Fruit fly (Drosophila melanogaster) whole organism, embryonic: ENCODE data around the gene Mad.

Experiments
- Awh ChIP-seq: fragments of 200-800 bp; sonication (Bioruptor generic); IDR thresholded peaks from 2 replicates; pipeline ENCODE4, ENCODE4 v1.3.6; 2022; ENCODE audit warnings: missing biosample characterization, missing genetic modification characterization
- CG10267 ChIP-seq: fragments of 200-800 bp; sonication (Bioruptor generic); optimal IDR thresholded peaks from 2 replicates; lab custom pipeline; 2018; ENCODE audit warnings: missing biosample characterization, mild to moderate bottlenecking, missing genetic modification characterization, moderate library complexity
- CG12659 ChIP-seq: fragments of 200-800 bp; sonication (Bioruptor generic); optimal IDR thresholded peaks from 3 replicates; lab custom pipeline; 2017; ENCODE audit warnings: mild to moderate bottlenecking, missing biosample characterization, missing genetic modification reagents, missing genetic modification characterization
- CG13287 ChIP-seq: fragments of 200-800 bp; sonication (Bioruptor generic); IDR thresholded peaks from 2 replicates; pipeline ENCODE4 v1.3.6; 2022; ENCODE audit warnings: missing biosample characterization, missing genetic modification characterization; ENCODE audit not compliant: partially characterized antibody
- CG1603 ChIP-seq: fragments of 200-800 bp; sonication (Bioruptor generic); optimal IDR thresholded peaks from 2 replicates; lab custom pipeline; 2019; ENCODE audit warnings: missing biosample characterization, mild to moderate bottlenecking, missing genetic modification characterization, moderate library complexity
- CG16813 ChIP-seq: fragments of 200-800 bp; sonication (Bioruptor generic); IDR thresholded peaks from 3 replicates; pipeline ENCODE4 v1.3.6; 2022; ENCODE audit warnings: missing biosample characterization, missing genetic modification characterization; ENCODE audit not compliant: partially characterized antibody
- CG17186 ChIP-seq: fragments of 200-800 bp; sonication (Bioruptor generic); optimal IDR thresholded peaks from 3 replicates; lab custom pipeline; 2017; ENCODE audit warnings: missing biosample characterization, missing genetic modification reagents, missing genetic modification characterization
- CG2116 ChIP-seq: fragments of 200-800 bp; sonication (Bioruptor generic); optimal IDR thresholded peaks from 3 replicates; lab custom pipeline; 2018; ENCODE audit warnings: missing biosample characterization, mild to moderate bottlenecking, missing genetic modification characterization
- CG30020 ChIP-seq: fragments of 200-800 bp; optimal IDR thresholded peaks from 2 replicates; lab custom pipeline; 2019; ENCODE audit warnings: missing biosample characterization, mild to moderate bottlenecking, missing genetic modification characterization, moderate library complexity
- CG3163 ChIP-seq: fragments of 200-800 bp; sonication (Bioruptor generic); optimal IDR thresholded peaks from 3 replicates; lab custom pipeline; 2016; ENCODE audit warnings: missing biosample characterization, missing genetic modification characterization
- CG4617 ChIP-seq: fragments of 200-800 bp; sonication (Bioruptor generic); optimal IDR thresholded peaks from 3 replicates; lab custom pipeline; 2016; ENCODE audit warnings: missing biosample characterization, missing genetic modification characterization, borderline replicate concordance
- CG6254 ChIP-seq: fragments of 200-800 bp; sonication (Bioruptor generic); optimal IDR thresholded peaks from 3 replicates; lab custom pipeline; 2017; ENCODE audit warnings: mild to moderate bottlenecking, missing biosample characterization, missing genetic modification reagents, missing genetic modification characterization
- CG8290 ChIP-seq, 3 experiments: fragments of 200-800 bp; sonication (Bioruptor generic); optimal IDR thresholded peaks; 2 replicates each; lab custom pipeline; 2016 to 2019; ENCODE audit warnings: missing biosample characterization in 3 of 3, missing genetic modification characterization in 3 of 3, mild to moderate bottlenecking in 2 of 3, moderate library complexity in 1 of 3
- CG9215 ChIP-seq: fragments of 200-800 bp; sonication (Bioruptor generic); IDR thresholded peaks from 2 replicates; pipeline ENCODE4 v1.3.6; 2022; ENCODE audit warnings: missing biosample characterization, missing genetic modification characterization
- CG9437 ChIP-seq: fragments of 200-800 bp; sonication (Bioruptor generic); optimal IDR thresholded peaks from 2 replicates; lab custom pipeline; 2018; ENCODE audit warnings: missing biosample characterization, mild to moderate bottlenecking, missing genetic modification characterization
- D19B ChIP-seq: fragments of 200-800 bp; sonication (Bioruptor generic); optimal IDR thresholded peaks from 2 replicates; lab custom pipeline; 2017; ENCODE audit warnings: missing biosample characterization, mild to moderate bottlenecking, missing genetic modification characterization
- Dp ChIP-seq: fragments of 200-800 bp; sonication (Bioruptor generic); optimal IDR thresholded peaks from 2 replicates; lab custom pipeline; 2018; ENCODE audit warnings: missing biosample characterization, mild to moderate bottlenecking, missing genetic modification characterization, moderate library complexity
- Dref ChIP-seq: fragments of 200-800 bp; sonication (Bioruptor generic); IDR thresholded peaks from 2 replicates; pipeline ENCODE4 v1.3.6; 2022; ENCODE audit warnings: missing biosample characterization, missing genetic modification characterization
- E2f2 ChIP-seq: fragments of 200-800 bp; sonication (Bioruptor generic); IDR thresholded peaks from 2 replicates; pipeline ENCODE4 v1.3.6; 2022; ENCODE audit warnings: missing biosample characterization, missing genetic modification characterization
- Gug ChIP-seq: fragments of 200-800 bp; sonication (Bioruptor generic); IDR thresholded peaks from 4 replicates; pipeline ENCODE4 v1.3.6; 2022; ENCODE audit warnings: missing biosample characterization, missing genetic modification characterization
- HLH4C ChIP-seq: fragments of 200-800 bp; sonication (Bioruptor generic); IDR thresholded peaks from 3 replicates; pipeline ENCODE4 v1.3.6; 2022; ENCODE audit warnings: missing biosample characterization, missing genetic modification characterization; ENCODE audit not compliant: partially characterized antibody
- MBD-R2 ChIP-seq: fragments of 200-800 bp; sonication (Bioruptor generic); IDR thresholded peaks from 2 replicates; pipeline ENCODE4 v1.3.6; 2022; ENCODE audit warnings: missing biosample characterization, missing genetic modification characterization
- MTF-1 ChIP-seq: fragments of 200-800 bp; sonication (Bioruptor generic); optimal IDR thresholded peaks from 2 replicates; lab custom pipeline; 2018; ENCODE audit warnings: missing biosample characterization, mild to moderate bottlenecking, missing genetic modification characterization, borderline replicate concordance
- Med ChIP-seq: fragments of 200-800 bp; sonication (Bioruptor generic); peaks from one replicate; lab custom pipeline; 2016; ENCODE audit warnings: missing biosample characterization, missing genetic modification characterization, mild to moderate bottlenecking, inconsistent platforms, moderate library complexity
- Mrtf ChIP-seq: fragments of 200-800 bp; sonication (Bioruptor generic); IDR thresholded peaks from 3 replicates; pipeline ENCODE4 v1.3.6; 2022; ENCODE audit warnings: missing biosample characterization, missing genetic modification characterization
- NfI ChIP-seq: fragments of 200-800 bp; sonication (Bioruptor generic); optimal IDR thresholded peaks from 3 replicates; lab custom pipeline; 2018; ENCODE audit warnings: missing biosample characterization, mild to moderate bottlenecking, missing genetic modification characterization, moderate library complexity
- Optix ChIP-seq: fragments of 200-800 bp; sonication (Bioruptor generic); IDR thresholded peaks from 3 replicates; pipeline ENCODE4 v1.3.6; 2022; ENCODE audit warnings: missing biosample characterization, missing genetic modification characterization
- Side ChIP-seq: fragments of 200-800 bp; sonication (Bioruptor generic); optimal IDR thresholded peaks from 2 replicates; lab custom pipeline; 2016; ENCODE audit warnings: missing biosample characterization, missing genetic modification characterization
- YL-1 ChIP-seq: fragments of 200-800 bp; sonication (Bioruptor generic); optimal IDR thresholded peaks from 3 replicates; lab custom pipeline; 2017; ENCODE audit warnings: missing biosample characterization, mild to moderate bottlenecking, missing genetic modification characterization
- amos ChIP-seq: fragments of 200-800 bp; sonication (Bioruptor generic); IDR thresholded peaks from 2 replicates; pipeline ENCODE4 v1.3.6; 2022; ENCODE audit warnings: missing biosample characterization, missing genetic modification characterization; ENCODE audit not compliant: partially characterized antibody
- cad ChIP-seq: fragments of >200 bp; optimal IDR thresholded peaks from 2 replicates; lab custom pipeline; 2017; ENCODE audit warnings: missing biosample characterization, missing genetic modification characterization
- crp ChIP-seq, 2 experiments: fragments of 200-800 bp; sonication (Bioruptor generic); optimal IDR thresholded peaks; 2 replicates in 1 of 2; 3 replicates in 1 of 2; lab custom pipeline; 2017; ENCODE audit warnings: missing biosample characterization in 2 of 2, missing genetic modification characterization in 2 of 2, mild to moderate bottlenecking in 1 of 2, moderate library complexity in 1 of 2
- eve ChIP-seq, 2 experiments: fragments of >200 bp; optimal IDR thresholded peaks; 2 replicates each; lab custom pipeline; 2017; ENCODE audit warnings: missing biosample characterization in 2 of 2, missing genetic modification characterization in 2 of 2
- lbe ChIP-seq: fragments of 200-800 bp; sonication (Bioruptor generic); optimal IDR thresholded peaks from 2 replicates; lab custom pipeline; 2016; ENCODE audit warnings: missing biosample characterization, mild to moderate bottlenecking, missing genetic modification characterization
- pzg ChIP-seq: fragments of 200-800 bp; sonication (Bioruptor generic); optimal IDR thresholded peaks from 3 replicates; lab custom pipeline; 2018; ENCODE audit warnings: missing biosample characterization, mild to moderate bottlenecking, missing genetic modification characterization, moderate library complexity
- sens ChIP-seq: fragments of 200-800 bp; sonication (Bioruptor generic); peaks from one replicate; lab custom pipeline; 2016; ENCODE audit warnings: missing biosample characterization, missing genetic modification characterization
- sim ChIP-seq: fragments of 200-800 bp; sonication (Bioruptor generic); IDR thresholded peaks from 2 replicates; pipeline ENCODE4 v1.3.6; 2022; ENCODE audit warnings: missing biosample characterization, missing genetic modification characterization
- stwl ChIP-seq: fragments of 200-800 bp; sonication (Bioruptor generic); optimal IDR thresholded peaks from 3 replicates; lab custom pipeline; 2018; ENCODE audit warnings: missing biosample characterization, mild to moderate bottlenecking, missing genetic modification characterization, moderate library complexity
- tin ChIP-seq: fragments of 200-800 bp; sonication (Bioruptor generic); optimal IDR thresholded peaks from 3 replicates; lab custom pipeline; 2016; ENCODE audit warnings: missing biosample characterization, missing genetic modification characterization
- tll ChIP-seq, 2 experiments: fragments of 200-800 bp in 1 of 2; fragments of >200 bp in 1 of 2; sonication (Bioruptor generic) in 1 of 2; optimal IDR thresholded peaks; 2 replicates each; lab custom pipeline; 2017 to 2019; ENCODE audit warnings: missing biosample characterization in 2 of 2, missing genetic modification characterization in 2 of 2, mild to moderate bottlenecking in 1 of 2, moderate library complexity in 1 of 2
- trem ChIP-seq: fragments of 200-800 bp; optimal IDR thresholded peaks from 3 replicates; lab custom pipeline; 2019; ENCODE audit warnings: missing biosample characterization, mild to moderate bottlenecking, missing genetic modification characterization, moderate library complexity
- tx ChIP-seq: fragments of 200-800 bp; sonication (Bioruptor generic); optimal IDR thresholded peaks from 2 replicates; lab custom pipeline; 2016; ENCODE audit warnings: missing biosample characterization, missing genetic modification characterization
- zen2 ChIP-seq: fragments of 200-800 bp; sonication (Bioruptor generic); IDR thresholded peaks from 3 replicates; pipeline ENCODE4 v1.3.6; 2022; ENCODE audit warnings: missing biosample characterization, missing genetic modification characterization; ENCODE audit not compliant: partially characterized antibody

The Mad gene

DNA sequence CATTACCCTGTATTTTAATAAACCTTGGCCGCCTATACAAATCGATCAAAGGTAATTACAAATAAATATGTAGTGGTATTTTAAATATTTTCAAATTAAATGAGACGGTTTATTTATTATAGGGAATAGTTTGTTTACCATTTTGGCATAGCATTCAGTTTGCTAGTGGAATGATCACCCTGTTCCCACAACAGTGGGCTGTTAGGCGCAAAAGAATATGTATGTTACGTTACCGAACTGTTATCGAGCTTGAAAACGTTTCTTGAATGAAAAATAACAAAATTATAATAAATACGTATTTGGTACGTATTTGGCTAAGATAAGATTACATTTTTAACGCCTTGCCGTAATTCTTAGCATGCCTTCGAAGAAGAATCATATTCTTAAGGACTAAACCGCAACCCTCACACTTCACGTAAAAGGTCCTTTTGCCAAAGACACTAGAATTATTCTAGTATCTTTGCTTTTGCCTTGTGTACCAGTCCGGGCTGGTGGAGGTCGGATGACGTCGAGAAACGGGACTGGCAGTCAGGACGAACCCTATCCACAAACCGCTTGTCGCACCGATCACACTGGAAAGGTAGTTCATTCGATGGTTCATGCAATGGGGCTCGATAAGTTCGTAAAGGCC lies 11.6 kb upstream of the Mad start, which contains the start of gene CG44002:
Gene CG44002, minus strand, starts transcription at position 144 of the 631 bp plus-strand sequence.
- TF ChIP-seq tll (GFP tag; optimal IDR thresholded peaks at IDR 0.05; lab: Kevin White, UChicago) (no peak), CG9215 (no peak), Dref (GFP tag; lab: Robert Waterston, UW) (peak; percentile 52), zen2 (no peak), Med (GFP tag; lab: Kevin White, UChicago) (peak; percentile 79), CG10267 (tag; lab: Kevin White, UChicago) (peak; percentile 14), CG17186 (GFP tag; lab: Kevin White, UChicago) (peak; percentile 99), sim (GFP tag; lab: Robert Waterston, UW) (no peak), CG12659 (GFP tag; lab: Kevin White, UChicago) (peak; percentile 30), lbe (GFP tag; lab: Kevin White, UChicago) (peak; percentile 15), YL-1 (GFP tag; lab: Kevin White, UChicago) (peak; percentile 38), CG4617 (peak; percentile 23), CG9437 (GFP tag; lab: Kevin White, UChicago) (peak; percentile 81), Side (GFP tag; lab: Kevin White, UChicago) (no peak), Awh (GFP tag; lab: Robert Waterston, UW) (no peak), Gug (no peak), Dp (peak; percentile 44), Mrtf (GFP tag; lab: Robert Waterston, UW) (no peak), MBD-R2 (peak; percentile 69), tx (no peak), cad (GFP tag; lab: Kevin White, UChicago) (peak; percentile 30), CG6254 (GFP tag; lab: Kevin White, UChicago) (peak; percentile 99), CG1603 (tag; lab: Kevin White, UChicago) (peak; percentile 35), CG16813 (GFP tag; lab: Robert Waterston, UW) (no peak), amos (GFP tag; lab: Robert Waterston, UW) (no peak), pzg (peak; percentile 36), MTF-1 (no peak), sens (peak; percentile 68), trem (tag; lab: Kevin White, UChicago) (peak; percentile 27), D19B (GFP tag; lab: Kevin White, UChicago) (no peak), CG3163 (no peak), eve (GFP tag; optimal IDR thresholded peaks at IDR 0.05; lab: Kevin White, UChicago) (peak in 1 of 2 experiments; percentile 36), CG8290 (GFP tag; optimal IDR thresholded peaks at IDR 0.05; lab: Kevin White, UChicago) (no peak), CG8290 (tag; optimal IDR thresholded peaks at IDR 0.05; lab: Kevin White, UChicago) (peak in 1 of 2 experiments; percentile 26), E2f2 (GFP tag; lab: Robert Waterston, UW) (peak; percentile 65), CG2116 (GFP tag; lab: Kevin White, UChicago) (peak; percentile 3), NfI (GFP tag; lab: Kevin White, UChicago) (peak; percentile 7), crp (GFP tag; optimal IDR thresholded peaks at IDR 0.05; lab: Kevin White, UChicago) (peak in 1 of 2 experiments; percentile 27), CG30020 (peak; percentile 74), Optix (no peak), tin (GFP tag; lab: Kevin White, UChicago) (no peak), stwl (tag; lab: Kevin White, UChicago) (peak; percentile 54), HLH4C (0 out of 3 replicates have a peak, but pooled peaks have one; percentile 10), CG13287 (peak; percentile 26; the same call in 1 of the 2 replicates)
